Fruit fly (Drosophila melanogaster): ENCODE measurements around the gene Nemp.

The Nemp gene

dm6 chrX:16696614-16697519, 42.1 kb upstream of the Nemp start (continued):
- TF ChIP-seq Ets21C (GFP tag; optimal IDR thresholded peaks at IDR 0.05) = no peak
- TF ChIP-seq fd85E (GFP tag; optimal IDR thresholded peaks at IDR 0.05) = no peak
- no peak for TF ChIP-seq CG6163 (GFP tag; IDR thresholded peaks at IDR 0.05)
- TF ChIP-seq CG7368 (GFP tag; optimal IDR thresholded peaks at IDR 0.05) = no peak
- no peak for TF ChIP-seq Lpt (GFP tag; optimal IDR thresholded peaks at IDR 0.05)
- TF ChIP-seq CG31627 (GFP tag; optimal IDR thresholded peaks at IDR 0.05) = no peak
- no peak for TF ChIP-seq esn (GFP tag; optimal IDR thresholded peaks at IDR 0.05)
- peak; percentile 69 for TF ChIP-seq CG32006 (GFP tag; optimal IDR thresholded peaks at IDR 0.05)
- no peak for TF ChIP-seq achi (GFP tag; optimal IDR thresholded peaks at IDR 0.05)

- TF ChIP-seq CG11762 (GFP tag; optimal IDR thresholded peaks at IDR 0.05; ENCODE audit: insufficient read depth) = no peak
- TF ChIP-seq CG6854 (GFP tag; optimal IDR thresholded peaks at IDR 0.05) = no peak
- no peak for TF ChIP-seq CG3919 (GFP tag; optimal IDR thresholded peaks at IDR 0.05)
- no peak for TF ChIP-seq CG6792 (GFP tag; optimal IDR thresholded peaks at IDR 0.05)
- no peak for TF ChIP-seq dsx (GFP tag; optimal IDR thresholded peaks at IDR 0.05; ENCODE audit: poor library complexity, severe bottlenecking)
- peak; percentile 72 for TF ChIP-seq svp (GFP tag)
- no peak for TF ChIP-seq cyc (GFP tag; optimal IDR thresholded peaks at IDR 0.05)
Observed at dm6 chrX:16695658-16696181, 40.9 kb upstream of the Nemp start, which contains the start of gene CG4678. TSS of gene CG4678 (plus strand) at chrX:16696131.

dm6 chrX:16694959-16695358, 40.1 kb upstream of the Nemp start, which contains the start of gene Septin4:
TSS of gene Septin4 (minus strand) at chrX:16695173.
- peak; percentile 82 for TF ChIP-seq Eip78C (GFP tag)
- no peak for TF ChIP-seq svp (GFP tag)

dm6 chrX:16694477-16694876, 39.7 kb upstream of the Nemp start:
- TF ChIP-seq esn (GFP tag; optimal IDR thresholded peaks at IDR 0.05) (no peak), achi (GFP tag; optimal IDR thresholded peaks at IDR 0.05) (peak; percentile 19), pdm3 (GFP tag; optimal IDR thresholded peaks at IDR 0.05) (no peak), Lpt (GFP tag; optimal IDR thresholded peaks at IDR 0.05) (peak; percentile 4), lz (GFP tag; optimal IDR thresholded peaks at IDR 0.05) (no peak), eg (GFP tag; IDR thresholded peaks at IDR 0.05) (peak; percentile 31; the same call in 1 of the 3 replicates), Hr4 (GFP tag; optimal IDR thresholded peaks at IDR 0.05) (no peak), fkh (GFP tag; optimal IDR thresholded peaks at IDR 0.05) (peak; percentile 5), Eip78C (GFP tag) (peak; percentile 53), CG10669 (GFP tag; optimal IDR thresholded peaks at IDR 0.05) (no peak), svp (GFP tag) (peak; percentile 36), ss (GFP tag; optimal IDR thresholded peaks at IDR 0.05) (no peak), CG8319 (GFP tag; optimal IDR thresholded peaks at IDR 0.05) (no peak)

- no peak for TF ChIP-seq spab (GFP tag; optimal IDR thresholded peaks at IDR 0.05)
- TF ChIP-seq Eip75B (GFP tag; optimal IDR thresholded peaks at IDR 0.05) = no peak
Observed at dm6 chrX:16693805-16694387, 39.1 kb upstream of the Nemp start.

- TF ChIP-seq Eip78C (GFP tag) (peak; percentile 9), Eip93F (GFP tag; optimal IDR thresholded peaks at IDR 0.05) (no peak), esn (GFP tag; optimal IDR thresholded peaks at IDR 0.05) (no peak), fkh (GFP tag; optimal IDR thresholded peaks at IDR 0.05) (peak; percentile 42), Sox102F (GFP tag; optimal IDR thresholded peaks at IDR 0.05) (no peak), CG8319 (GFP tag; optimal IDR thresholded peaks at IDR 0.05) (no peak), Hr38 (GFP tag; optimal IDR thresholded peaks at IDR 0.05) (no peak), CG6276 (GFP tag; optimal IDR thresholded peaks at IDR 0.05) (no peak), CG11762 (GFP tag; optimal IDR thresholded peaks at IDR 0.05; ENCODE audit: insufficient read depth) (no peak), fd85E (GFP tag; optimal IDR thresholded peaks at IDR 0.05) (no peak), CG4318 (GFP tag; optimal IDR thresholded peaks at IDR 0.05) (no peak), dsx (GFP tag; optimal IDR thresholded peaks at IDR 0.05; ENCODE audit: poor library complexity, severe bottlenecking) (no peak), svp (GFP tag) (no peak), Gug (GFP tag; IDR thresholded peaks at IDR 0.05) (no peak), CG3032 (tag; optimal IDR thresholded peaks at IDR 0.05) (no peak), Ets96B (tag; optimal IDR thresholded peaks at IDR 0.05) (no peak), CG9139 (GFP tag; optimal IDR thresholded peaks at IDR 0.05) (no peak), eg (GFP tag; IDR thresholded peaks at IDR 0.05) (no peak), Blimp-1 (GFP tag; optimal IDR thresholded peaks at IDR 0.05) (no peak), dac (GFP tag; optimal IDR thresholded peaks at IDR 0.05) (no peak), CG10669 (GFP tag; optimal IDR thresholded peaks at IDR 0.05) (no peak)
Observed at dm6 chrX:16692325-16692724, 37.5 kb upstream of the Nemp start.
